Fruit fly (Drosophila melanogaster): Measurements from ENCODE around the gene Prosbeta5R2.

DNA sequence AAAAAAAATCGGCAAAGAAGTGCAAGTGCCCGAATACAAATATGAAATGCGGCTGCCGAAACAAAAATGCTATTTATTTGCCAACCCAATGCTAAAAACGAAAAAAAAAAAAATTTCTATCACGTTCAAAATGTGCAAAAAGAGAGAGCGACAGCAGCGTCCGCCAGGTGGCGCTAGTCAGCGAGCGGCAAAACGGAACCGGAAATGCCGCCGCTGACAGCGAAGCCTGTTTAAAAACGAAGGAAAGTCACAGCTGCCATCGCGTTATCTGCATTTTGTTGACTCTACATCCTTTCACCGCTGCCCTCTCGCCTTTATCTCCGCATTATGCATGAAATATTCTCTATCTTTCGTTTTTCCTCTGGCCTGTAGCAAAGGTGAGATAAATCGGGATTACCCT, 30.0 kb upstream of the Prosbeta5R2 start:
- TF ChIP-seq CG16779 (tag; optimal IDR thresholded peaks at IDR 0.05) (no peak), fkh (GFP tag; optimal IDR thresholded peaks at IDR 0.05) (no peak), CG1621 (tag; optimal IDR thresholded peaks at IDR 0.05) (no peak), CG6808 (GFP tag; optimal IDR thresholded peaks at IDR 0.05) (no peak)
